Worm (Caenorhabditis elegans) whole organism, mixed stage, embryonic: Measurements from ENCODE around the gene srh-16.

Experiments used
- M03D4.4 ChIP-seq: sonication (generic microtip); optimal IDR thresholded peaks from 2 replicates; lab custom pipeline; 2017; ENCODE audit warnings: mild to moderate bottlenecking, missing genetic modification characterization, missing compliant biosample characterization
- bed-3 ChIP-seq: fragments of 200-800 bp; sonication (Bioruptor generic); optimal IDR thresholded peaks from 3 replicates; lab custom pipeline; 2018; ENCODE audit warnings: mild to moderate bottlenecking, missing genetic modification characterization, moderate library complexity, missing compliant biosample characterization
- blmp-1 ChIP-seq: fragments of 150-350 bp; optimal IDR thresholded peaks from 2 replicates; lab custom pipeline; 2014; ENCODE audit warnings: missing biosample characterization, missing genetic modification characterization
- ceh-39 ChIP-seq: fragments of 150-350 bp; optimal IDR thresholded peaks from 2 replicates; lab custom pipeline; 2014; ENCODE audit warnings: missing biosample characterization, missing genetic modification characterization
- ceh-43 ChIP-seq: fragments of 200-800 bp; sonication (Bioruptor generic); optimal IDR thresholded peaks from 2 replicates; lab custom pipeline; 2018; ENCODE audit warnings: mild to moderate bottlenecking, missing genetic modification characterization, moderate library complexity, missing compliant biosample characterization
- ces-1 ChIP-seq: fragments of 150-350 bp; optimal IDR thresholded peaks from 2 replicates; lab custom pipeline; 2014; ENCODE audit warnings: missing biosample characterization, missing genetic modification reagents, missing genetic modification characterization
- cnd-1 ChIP-seq: fragments of 200-800 bp; sonication (Bioruptor generic); optimal IDR thresholded peaks from 2 replicates; lab custom pipeline; 2018; ENCODE audit warnings: mild to moderate bottlenecking, missing genetic modification characterization, missing compliant biosample characterization
- drap-1 ChIP-seq: fragments of 200-800 bp; sonication (Bioruptor generic); optimal IDR thresholded peaks from 3 replicates; lab custom pipeline; 2018; ENCODE audit warnings: mild to moderate bottlenecking, missing genetic modification characterization, missing compliant biosample characterization
- elt-1 ChIP-seq: sonication (generic microtip); optimal IDR thresholded peaks from 2 replicates; lab custom pipeline; 2017; ENCODE audit warnings: missing genetic modification characterization, mild to moderate bottlenecking, missing compliant biosample characterization, antibody characterized with exemption, moderate library complexity, borderline replicate concordance; ENCODE audit not compliant: insufficient read depth
- elt-3 ChIP-seq: fragments of 150-350 bp; optimal IDR thresholded peaks from 2 replicates; lab custom pipeline; 2014; ENCODE audit warnings: missing biosample characterization, missing genetic modification characterization
- flh-1 ChIP-seq: fragments of 200-800 bp; sonication (Bioruptor generic); optimal IDR thresholded peaks from 2 replicates; lab custom pipeline; 2018; ENCODE audit warnings: mild to moderate bottlenecking, missing genetic modification characterization, moderate library complexity, missing compliant biosample characterization
- hlh-1 ChIP-seq: fragments of 150-350 bp; optimal IDR thresholded peaks from 2 replicates; lab custom pipeline; 2014; ENCODE audit warnings: missing biosample characterization, missing genetic modification reagents, missing genetic modification characterization
- lin-13 ChIP-seq: fragments of 150-350 bp; optimal IDR thresholded peaks from 2 replicates; lab custom pipeline; 2014; ENCODE audit warnings: missing biosample characterization, missing genetic modification characterization
- lin-32 ChIP-seq: fragments of 200-800 bp; sonication (Bioruptor generic); optimal IDR thresholded peaks from 2 replicates; lab custom pipeline; 2018; ENCODE audit warnings: mild to moderate bottlenecking, missing genetic modification characterization, missing compliant biosample characterization
- lsy-2 ChIP-seq: fragments of 150-350 bp; optimal IDR thresholded peaks from 2 replicates; lab custom pipeline; 2014; ENCODE audit warnings: missing biosample characterization, missing genetic modification characterization
- mab-5 ChIP-seq: fragments of 150-350 bp; optimal IDR thresholded peaks from 2 replicates; lab custom pipeline; 2014; ENCODE audit warnings: missing biosample characterization, missing genetic modification characterization
- mep-1 ChIP-seq: fragments of 150-350 bp; optimal IDR thresholded peaks from 2 replicates; lab custom pipeline; 2017; ENCODE audit warnings: missing biosample characterization, missing genetic modification reagents, missing genetic modification characterization, inconsistent platforms
- nhr-12 ChIP-seq: fragments of 150-350 bp; optimal IDR thresholded peaks from 2 replicates; lab custom pipeline; 2014; ENCODE audit warnings: missing biosample characterization, missing genetic modification characterization
- nhr-2 ChIP-seq: fragments of 150-350 bp; optimal IDR thresholded peaks from 2 replicates; lab custom pipeline; 2014; ENCODE audit warnings: missing biosample characterization, missing genetic modification characterization
- nhr-237 ChIP-seq: fragments of 150-350 bp; optimal IDR thresholded peaks from 2 replicates; lab custom pipeline; 2014; ENCODE audit warnings: missing biosample characterization, missing genetic modification characterization
- nhr-76 ChIP-seq: sonication (generic microtip); optimal IDR thresholded peaks from 2 replicates; lab custom pipeline; 2017; ENCODE audit warnings: missing biosample characterization, missing genetic modification characterization
- pha-4 ChIP-seq: fragments of 150-350 bp; optimal IDR thresholded peaks from 2 replicates; lab custom pipeline; 2018; ENCODE audit warnings: missing biosample characterization, missing genetic modification reagents, missing genetic modification characterization
- sem-2 ChIP-seq: fragments of 200-800 bp; sonication (Bioruptor generic); optimal IDR thresholded peaks from 2 replicates; lab custom pipeline; 2018; ENCODE audit warnings: mild to moderate bottlenecking, missing genetic modification characterization, missing compliant biosample characterization
- sptf-1 ChIP-seq: sonication (generic microtip); optimal IDR thresholded peaks from 2 replicates; lab custom pipeline; 2017; ENCODE audit warnings: mild to moderate bottlenecking, missing genetic modification characterization, moderate library complexity, missing compliant biosample characterization
- tbx-8 ChIP-seq: fragments of 200-800 bp; sonication (Bioruptor generic); optimal IDR thresholded peaks from 2 replicates; lab custom pipeline; 2018; ENCODE audit warnings: mild to moderate bottlenecking, missing genetic modification characterization, moderate library complexity, missing compliant biosample characterization
- unc-120 ChIP-seq: sonication (generic microtip); optimal IDR thresholded peaks from 2 replicates; lab custom pipeline; 2017; ENCODE audit warnings: missing genetic modification characterization, missing compliant biosample characterization; ENCODE audit not compliant: poor library complexity, severe bottlenecking
- unc-39 ChIP-seq: fragments of 150-350 bp; optimal IDR thresholded peaks from 2 replicates; lab custom pipeline; 2014; ENCODE audit warnings: missing biosample characterization, missing genetic modification characterization
- unc-62 ChIP-seq: fragments of 150-350 bp; optimal IDR thresholded peaks from 2 replicates; lab custom pipeline; 2014; ENCODE audit warnings: missing biosample characterization, missing genetic modification reagents, missing genetic modification characterization
- zip-8 ChIP-seq: fragments of 150-350 bp; optimal IDR thresholded peaks from 2 replicates; lab custom pipeline; 2014; ENCODE audit warnings: missing biosample characterization, missing genetic modification characterization

The srh-16 gene

ce11 chrV:12245777-12246452 lies 45.7 kb upstream of the srh-16 start:
- TF ChIP-seq zip-8 (tag; lab: Kevin White, UChicago) (peak; percentile 56), lsy-2 (tag; lab: Kevin White, UChicago) (no peak), pha-4 (tag; lab: Kevin White, UChicago) (no peak), lin-32 (GFP tag; lab: Kevin White, UChicago) (no peak)
- TF ChIP-seq, all 35 proteins: peak for 1

- TF ChIP-seq M03D4.4 (tag; lab: Kevin White, UChicago) (no peak), elt-3 (tag; lab: Kevin White, UChicago) (no peak), unc-62 (no peak), blmp-1 (no peak), nhr-2 (no peak), elt-1 (no peak), drap-1 (GFP tag; lab: Kevin White, UChicago) (no peak), sptf-1 (tag; lab: Kevin White, UChicago) (no peak), cnd-1 (tag; lab: Kevin White, UChicago) (no peak), sem-2 (no peak), bed-3 (GFP tag; lab: Kevin White, UChicago) (no peak), nhr-12 (tag; lab: Kevin White, UChicago) (no peak), lin-13 (no peak), hlh-1 (tag; lab: Kevin White, UChicago) (no peak)
These were observed 40.6 kb upstream of the srh-16 start, which contains the start of gene T04H1.5 for ce11 chrV:12251041-12251440. Gene T04H1.5, plus strand, starts transcription at chrV:12251341.

ce11 chrV:12252272-12252671 lies 39.4 kb upstream of the srh-16 start, which contains the start of gene lrx-1:
Gene lrx-1, plus strand, starts transcription at chrV:12252572.
- TF ChIP-seq blmp-1 = no peak
- no peak for TF ChIP-seq mab-5 (tag; lab: Kevin White, UChicago)
- no peak for TF ChIP-seq ceh-43 (GFP tag; lab: Kevin White, UChicago)
- TF ChIP-seq nhr-76 (tag; lab: Kevin White, UChicago) = no peak
- no peak for TF ChIP-seq tbx-8
- no peak for TF ChIP-seq ceh-39 (tag; lab: Kevin White, UChicago)
- no peak for TF ChIP-seq flh-1 (GFP tag; lab: Kevin White, UChicago)
- no peak for TF ChIP-seq unc-120
- no peak for TF ChIP-seq mep-1
- TF ChIP-seq elt-3 (tag; lab: Kevin White, UChicago) = no peak
- TF ChIP-seq pha-4 (tag; lab: Kevin White, UChicago) = no peak
- TF ChIP-seq zip-8 (tag; lab: Kevin White, UChicago) = no peak
- no peak for TF ChIP-seq bed-3 (GFP tag; lab: Kevin White, UChicago)
- no peak for TF ChIP-seq hlh-1 (tag; lab: Kevin White, UChicago)
- no peak for TF ChIP-seq sem-2
- TF ChIP-seq cnd-1 (tag; lab: Kevin White, UChicago) = no peak
- TF ChIP-seq elt-1 = no peak

ce11 chrV:12255343-12255742 lies 36.3 kb upstream of the srh-16 start, which contains the start of gene T04H1.12:
Gene T04H1.12, plus strand, starts transcription at chrV:12255643.
- TF ChIP-seq drap-1 (GFP tag; lab: Kevin White, UChicago) = no peak
- TF ChIP-seq nhr-2 = no peak
- no peak for TF ChIP-seq nhr-237 (tag; lab: Kevin White, UChicago)

- TF ChIP-seq unc-62 (no peak), bed-3 (GFP tag; lab: Kevin White, UChicago) (no peak), sem-2 (no peak), sptf-1 (tag; lab: Kevin White, UChicago) (no peak), pha-4 (tag; lab: Kevin White, UChicago) (no peak), mep-1 (no peak), unc-39 (tag; lab: Kevin White, UChicago) (no peak), elt-3 (tag; lab: Kevin White, UChicago) (no peak), lsy-2 (tag; lab: Kevin White, UChicago) (no peak), flh-1 (GFP tag; lab: Kevin White, UChicago) (no peak), blmp-1 (no peak), cnd-1 (tag; lab: Kevin White, UChicago) (no peak), tbx-8 (no peak), drap-1 (GFP tag; lab: Kevin White, UChicago) (no peak), lin-13 (no peak), ces-1 (no peak), hlh-1 (tag; lab: Kevin White, UChicago) (no peak), M03D4.4 (tag; lab: Kevin White, UChicago) (no peak), lin-32 (GFP tag; lab: Kevin White, UChicago) (no peak)
These were observed 35.3 kb upstream of the srh-16 start, which contains the start of gene ugt-55 for ce11 chrV:12256398-12256797. Gene ugt-55, plus strand, starts transcription at chrV:12256698.
